Worm (Caenorhabditis elegans): ENCODE results near the gene ZK328.6.

ZK328.6 gene

ce11 chrIII:6008989-6009610, 21.3 kb downstream of the ZK328.6 start, which contains the start of the genes gcna-1 and eftu-2:
gcna-1 (minus strand) TSS chrIII:6009084.
eftu-2 (plus strand) TSS chrIII:6009560.
- no peak for TF ChIP-seq dao-5 (tag; optimal IDR thresholded peaks at IDR 0.05)
- no peak for TF ChIP-seq W03F9.2 (tag; optimal IDR thresholded peaks at IDR 0.05)
- TF ChIP-seq him-1 (tag; optimal IDR thresholded peaks at IDR 0.05) = no peak

- TF ChIP-seq W03F9.2 (tag; optimal IDR thresholded peaks at IDR 0.05) (no peak), him-1 (tag; optimal IDR thresholded peaks at IDR 0.05) (peak; percentile 24), dao-5 (tag; optimal IDR thresholded peaks at IDR 0.05) (no peak)
Measured at ce11 chrIII:6006453-6006852, 23.9 kb downstream of the ZK328.6 start.

DNA sequence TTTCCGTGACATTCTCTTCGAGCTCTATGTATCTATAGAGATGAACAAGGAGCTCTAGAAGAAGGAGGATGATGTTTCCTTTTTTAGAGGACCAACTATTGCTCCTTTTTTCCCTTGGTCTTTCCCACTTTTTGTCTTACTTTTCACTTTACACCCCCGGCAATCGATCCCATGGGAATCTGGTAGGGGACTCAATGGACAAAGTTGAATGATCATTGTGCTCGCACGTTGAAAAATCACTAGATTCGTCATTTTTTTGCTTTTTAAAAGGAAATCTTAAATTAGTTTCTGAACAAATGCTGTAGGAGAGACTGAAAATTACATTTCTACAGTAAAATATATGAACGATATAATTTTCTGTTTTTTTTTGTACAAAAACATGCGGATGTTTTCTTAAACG, 28.4 kb downstream of the ZK328.6 start:
- TF ChIP-seq W03F9.2 (tag; optimal IDR thresholded peaks at IDR 0.05) = no peak
- no peak for TF ChIP-seq dao-5 (tag; optimal IDR thresholded peaks at IDR 0.05)
- no peak for TF ChIP-seq him-1 (tag; optimal IDR thresholded peaks at IDR 0.05)

ce11 chrIII:5999629-6000028, 30.8 kb downstream of the ZK328.6 start:
- TF ChIP-seq W03F9.2 (tag; optimal IDR thresholded peaks at IDR 0.05) (no peak), dao-5 (tag; optimal IDR thresholded peaks at IDR 0.05) (no peak), him-1 (tag; optimal IDR thresholded peaks at IDR 0.05) (peak; percentile 59)

- no peak for TF ChIP-seq dao-5 (tag; optimal IDR thresholded peaks at IDR 0.05)
- TF ChIP-seq him-1 (tag; optimal IDR thresholded peaks at IDR 0.05) = no peak
- TF ChIP-seq W03F9.2 (tag; optimal IDR thresholded peaks at IDR 0.05) = no peak
Measured at ce11 chrIII:5998640-5999039, 31.7 kb downstream of the ZK328.6 start.

DNA sequence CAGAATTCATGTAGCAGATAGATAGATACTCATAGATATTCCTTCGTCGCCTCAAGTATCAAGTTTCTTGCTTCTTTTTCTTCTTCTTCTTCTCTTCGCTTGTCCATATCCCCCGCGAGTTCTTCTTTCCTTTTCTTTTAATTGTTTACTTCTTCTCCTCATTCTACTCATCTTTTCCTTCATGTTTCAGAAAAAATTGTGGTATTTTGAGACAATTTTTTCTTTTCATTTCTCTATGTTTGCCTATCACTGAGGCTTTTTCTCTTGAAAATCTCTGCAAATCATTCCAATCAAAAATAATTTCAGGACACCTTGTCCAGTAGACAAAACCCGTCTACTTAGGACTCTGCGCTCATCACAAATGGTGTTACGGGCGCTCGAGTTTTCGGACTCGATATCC, 37.5 kb downstream of the ZK328.6 start, which contains the start of gene T04C9.1:
TSS of gene T04C9.1 (plus strand) at position 301 of the 400 bp plus-strand sequence.
- TF ChIP-seq W03F9.2 (tag; optimal IDR thresholded peaks at IDR 0.05) = no peak
- no peak for TF ChIP-seq dao-5 (tag; optimal IDR thresholded peaks at IDR 0.05)
- TF ChIP-seq him-1 (tag; optimal IDR thresholded peaks at IDR 0.05) = no peak

- TF ChIP-seq W03F9.2 (tag; optimal IDR thresholded peaks at IDR 0.05) (no peak), dao-5 (tag; optimal IDR thresholded peaks at IDR 0.05) (no peak), him-1 (tag; optimal IDR thresholded peaks at IDR 0.05) (no peak)
Measured at ce11 chrIII:5992043-5992442, 38.3 kb downstream of the ZK328.6 start.

- TF ChIP-seq W03F9.2 (tag; optimal IDR thresholded peaks at IDR 0.05) (no peak), him-1 (tag; optimal IDR thresholded peaks at IDR 0.05) (peak; percentile 4), dao-5 (tag; optimal IDR thresholded peaks at IDR 0.05) (no peak)
Measured at ce11 chrIII:5991142-5991930, 39.0 kb downstream of the ZK328.6 start, which contains the start of gene T04C9.2. T04C9.2 (plus strand) TSS chrIII:5991880.

- TF ChIP-seq dao-5 (tag; optimal IDR thresholded peaks at IDR 0.05) (no peak), him-1 (tag; optimal IDR thresholded peaks at IDR 0.05) (no peak), W03F9.2 (tag; optimal IDR thresholded peaks at IDR 0.05) (no peak)
Measured at ce11 chrIII:5990090-5990489, 40.3 kb downstream of the ZK328.6 start.

- TF ChIP-seq W03F9.2 (tag; optimal IDR thresholded peaks at IDR 0.05) = no peak
- TF ChIP-seq him-1 (tag; optimal IDR thresholded peaks at IDR 0.05) = no peak
- no peak for TF ChIP-seq dao-5 (tag; optimal IDR thresholded peaks at IDR 0.05)
Measured at ce11 chrIII:5988991-5989726, 41.2 kb downstream of the ZK328.6 start.

- TF ChIP-seq dao-5 (tag; optimal IDR thresholded peaks at IDR 0.05) (no peak), him-1 (tag; optimal IDR thresholded peaks at IDR 0.05) (no peak), W03F9.2 (tag; optimal IDR thresholded peaks at IDR 0.05) (no peak)
Measured at ce11 chrIII:5988461-5988860, 41.9 kb downstream of the ZK328.6 start.

DNA sequence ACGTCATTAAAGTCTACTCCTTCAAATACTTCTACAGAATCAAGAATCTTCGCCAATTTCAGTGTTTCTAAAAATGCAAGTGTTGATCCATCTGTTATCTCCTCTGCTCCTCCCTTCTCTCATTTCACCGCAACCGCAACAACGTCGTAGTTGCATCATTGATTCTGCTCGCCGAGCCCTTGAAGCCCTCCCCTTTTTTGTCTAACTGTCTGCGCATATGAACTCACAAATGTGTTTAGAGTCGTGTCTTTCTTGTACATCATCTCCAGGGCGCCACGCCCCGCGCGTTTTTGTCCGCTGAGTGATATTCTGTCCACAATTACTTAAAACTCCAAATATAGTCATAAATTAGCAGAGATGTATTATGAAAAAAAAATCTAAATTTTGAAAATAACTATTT, 42.4 kb downstream of the ZK328.6 start:
- TF ChIP-seq him-1 (tag; optimal IDR thresholded peaks at IDR 0.05) (peak; percentile 55), W03F9.2 (tag; optimal IDR thresholded peaks at IDR 0.05) (no peak)

DNA sequence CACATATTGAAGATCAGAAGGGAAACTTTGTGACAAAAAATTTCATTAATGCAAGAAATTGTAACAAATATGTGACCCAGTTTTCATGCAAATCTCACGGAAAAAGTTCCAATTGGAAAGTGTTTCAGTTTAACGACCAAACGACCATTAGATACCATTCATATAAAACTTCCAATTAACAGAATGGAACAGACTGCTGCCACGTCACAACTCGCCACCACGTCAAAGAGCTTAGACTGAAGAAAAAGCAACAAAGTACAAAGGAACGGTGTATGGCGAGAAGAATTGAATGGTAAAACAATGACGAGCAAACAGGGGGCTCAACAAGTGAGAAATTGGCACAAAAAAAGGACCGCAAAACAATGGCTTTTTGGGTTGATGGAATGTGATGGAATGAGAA, 45.0 kb downstream of the ZK328.6 start, which contains the start of gene T04C9.3:
TSS of gene T04C9.3 (plus strand) at position 301 of the 400 bp plus-strand sequence.
- no peak for TF ChIP-seq dao-5 (tag; optimal IDR thresholded peaks at IDR 0.05)
- no peak for TF ChIP-seq him-1 (tag; optimal IDR thresholded peaks at IDR 0.05)
- no peak for TF ChIP-seq W03F9.2 (tag; optimal IDR thresholded peaks at IDR 0.05)
